Fruit fly (Drosophila melanogaster) whole organism, embryonic: ENCODE data around the gene CG9044.

Experiments
- Antp ChIP-seq: fragments of 200-800 bp; sonication (Bioruptor generic); optimal IDR thresholded peaks from 3 replicates; lab custom pipeline; 2016; ENCODE audit warnings: missing biosample characterization, missing genetic modification characterization
- Asciz ChIP-seq: fragments of 200-800 bp; sonication (Bioruptor generic); optimal IDR thresholded peaks from 2 replicates; lab custom pipeline; 2017; ENCODE audit warnings: missing biosample characterization, mild to moderate bottlenecking, missing genetic modification characterization, missing genetic modification reagents
- Atf-2 ChIP-seq: fragments of 200-800 bp; sonication (Bioruptor generic); optimal IDR thresholded peaks from 2 replicates; lab custom pipeline; 2016; ENCODE audit warnings: missing biosample characterization, missing genetic modification characterization
- Awh ChIP-seq: fragments of 200-800 bp; sonication (Bioruptor generic); IDR thresholded peaks from 2 replicates; pipeline ENCODE4, ENCODE4 v1.3.6; 2022; ENCODE audit warnings: missing biosample characterization, missing genetic modification characterization
- BEAF-32 ChIP-seq: fragments of 200-800 bp; sonication (Bioruptor generic); optimal IDR thresholded peaks from 3 replicates; lab custom pipeline; 2017; ENCODE audit warnings: missing biosample characterization, missing genetic modification characterization, mild to moderate bottlenecking, moderate library complexity, missing genetic modification reagents
- C15 ChIP-seq: fragments of 200-800 bp; sonication (Bioruptor generic); IDR thresholded peaks from 3 replicates; pipeline ENCODE4 v1.3.6; 2022; ENCODE audit warnings: missing biosample characterization, missing genetic modification characterization
- CG10979 ChIP-seq: fragments of 200-800 bp; sonication (Bioruptor generic); optimal IDR thresholded peaks from 2 replicates; lab custom pipeline; 2018; ENCODE audit warnings: missing biosample characterization, mild to moderate bottlenecking, missing genetic modification characterization, moderate library complexity
- CG11696 ChIP-seq: fragments of 200-800 bp; sonication (Bioruptor generic); IDR thresholded peaks from 2 replicates; pipeline ENCODE4 v1.3.6; 2022; ENCODE audit warnings: missing biosample characterization, missing genetic modification characterization
- CG12155 ChIP-seq: fragments of 200-800 bp; sonication (Bioruptor generic); optimal IDR thresholded peaks from 3 replicates; lab custom pipeline; 2016; ENCODE audit warnings: missing biosample characterization, missing genetic modification characterization
- CG12219 ChIP-seq: fragments of 200-800 bp; sonication (Bioruptor generic); optimal IDR thresholded peaks from 3 replicates; lab custom pipeline; 2018; ENCODE audit warnings: missing biosample characterization, mild to moderate bottlenecking, missing genetic modification characterization
- CG1529 ChIP-seq: fragments of 200-800 bp; sonication (Bioruptor generic); optimal IDR thresholded peaks from 3 replicates; lab custom pipeline; 2018; ENCODE audit warnings: missing biosample characterization, missing genetic modification characterization
- CG15479 ChIP-seq: fragments of 200-800 bp; sonication (Bioruptor generic); optimal IDR thresholded peaks from 3 replicates; lab custom pipeline; 2019; ENCODE audit warnings: missing biosample characterization, mild to moderate bottlenecking, missing genetic modification characterization, moderate library complexity
- CG1603 ChIP-seq: fragments of 200-800 bp; sonication (Bioruptor generic); optimal IDR thresholded peaks from 2 replicates; lab custom pipeline; 2019; ENCODE audit warnings: missing biosample characterization, mild to moderate bottlenecking, missing genetic modification characterization, moderate library complexity
- CG17328 ChIP-seq: fragments of 200-800 bp; sonication (Bioruptor generic); IDR thresholded peaks from 2 replicates; pipeline ENCODE4 v1.3.6; 2022; ENCODE audit warnings: missing biosample characterization, missing genetic modification characterization
- CG17829 ChIP-seq: fragments of 200-800 bp; optimal IDR thresholded peaks from 2 replicates; lab custom pipeline; 2019; ENCODE audit warnings: missing biosample characterization, mild to moderate bottlenecking, missing genetic modification characterization, moderate library complexity
- CG3163 ChIP-seq: fragments of 200-800 bp; sonication (Bioruptor generic); optimal IDR thresholded peaks from 3 replicates; lab custom pipeline; 2016; ENCODE audit warnings: missing biosample characterization, missing genetic modification characterization
- CG33213 ChIP-seq: fragments of 200-800 bp; sonication (Bioruptor generic); optimal IDR thresholded peaks from 3 replicates; lab custom pipeline; 2016; ENCODE audit warnings: missing biosample characterization, missing genetic modification characterization
- CG34422 ChIP-seq: fragments of 200-800 bp; sonication (Bioruptor generic); IDR thresholded peaks from 3 replicates; pipeline ENCODE4 v1.3.6; 2022; ENCODE audit warnings: missing biosample characterization, missing genetic modification characterization
- CG4360 ChIP-seq: fragments of 200-800 bp; sonication (Bioruptor generic); IDR thresholded peaks from 2 replicates; pipeline ENCODE4 v1.3.6; 2022; ENCODE audit warnings: missing biosample characterization, missing genetic modification characterization
- CG6689 ChIP-seq: fragments of 200-800 bp; sonication (Bioruptor generic); IDR thresholded peaks from 2 replicates; pipeline ENCODE4 v1.3.6; 2022; ENCODE audit warnings: missing biosample characterization, missing genetic modification characterization
- CG8281 ChIP-seq: fragments of 200-800 bp; sonication (Bioruptor generic); optimal IDR thresholded peaks from 2 replicates; lab custom pipeline; 2018; ENCODE audit warnings: missing biosample characterization, mild to moderate bottlenecking, missing genetic modification characterization, moderate library complexity
- CG8290 ChIP-seq, 3 experiments: fragments of 200-800 bp; sonication (Bioruptor generic); optimal IDR thresholded peaks; 2 replicates each; lab custom pipeline; 2016 to 2019; ENCODE audit warnings: missing biosample characterization in 3 of 3, missing genetic modification characterization in 3 of 3, mild to moderate bottlenecking in 2 of 3, moderate library complexity in 1 of 3
- Ets97D ChIP-seq: fragments of 200-800 bp; sonication (Bioruptor generic); optimal IDR thresholded peaks from 3 replicates; lab custom pipeline; 2016; ENCODE audit warnings: missing biosample characterization, missing genetic modification characterization
- Gug ChIP-seq: fragments of 200-800 bp; sonication (Bioruptor generic); IDR thresholded peaks from 4 replicates; pipeline ENCODE4 v1.3.6; 2022; ENCODE audit warnings: missing biosample characterization, missing genetic modification characterization
- Hr3 ChIP-seq: fragments of 200-800 bp; sonication (Bioruptor generic); optimal IDR thresholded peaks from 3 replicates; lab custom pipeline; 2016; ENCODE audit warnings: missing biosample characterization, missing genetic modification characterization
- Opbp ChIP-seq: fragments of 200-800 bp; sonication (Bioruptor generic); IDR thresholded peaks from 3 replicates; pipeline ENCODE4 v1.3.6; 2022; ENCODE audit warnings: missing biosample characterization, missing genetic modification characterization; ENCODE audit not compliant: partially characterized antibody
- Optix ChIP-seq: fragments of 200-800 bp; sonication (Bioruptor generic); IDR thresholded peaks from 3 replicates; pipeline ENCODE4 v1.3.6; 2022; ENCODE audit warnings: missing biosample characterization, missing genetic modification characterization
- Pdp1 ChIP-seq, 2 experiments: fragments of 200-800 bp; sonication (Bioruptor generic); optimal IDR thresholded peaks; 3 replicates each; lab custom pipeline; 2016; ENCODE audit warnings: missing biosample characterization in 2 of 2, missing genetic modification characterization in 2 of 2, mild to moderate bottlenecking in 1 of 2, moderate library complexity in 1 of 2
- ac ChIP-seq: fragments of 200-800 bp; sonication (Bioruptor generic); optimal IDR thresholded peaks from 3 replicates; lab custom pipeline; 2017; ENCODE audit warnings: missing biosample characterization, mild to moderate bottlenecking, missing genetic modification characterization
- bbx ChIP-seq: fragments of 200-800 bp; sonication (Bioruptor generic); IDR thresholded peaks from 2 replicates; pipeline ENCODE4 v1.3.6; 2022; ENCODE audit warnings: missing biosample characterization, missing genetic modification characterization; ENCODE audit not compliant: partially characterized antibody
- br ChIP-seq: fragments of >200 bp; optimal IDR thresholded peaks from 2 replicates; lab custom pipeline; 2017
- caup ChIP-seq: fragments of 200-800 bp; sonication (Bioruptor generic); optimal IDR thresholded peaks from 3 replicates; lab custom pipeline; 2017; ENCODE audit warnings: missing biosample characterization, mild to moderate bottlenecking, missing genetic modification characterization, moderate library complexity; ENCODE audit not compliant: severe bottlenecking
- cg ChIP-seq: fragments of 200-800 bp; sonication (Bioruptor generic); optimal IDR thresholded peaks from 3 replicates; lab custom pipeline; 2019; ENCODE audit warnings: missing biosample characterization, mild to moderate bottlenecking, missing genetic modification characterization, moderate library complexity
- chm ChIP-seq: fragments of 200-800 bp; sonication (Bioruptor generic); IDR thresholded peaks from 2 replicates; pipeline ENCODE4 v1.3.6; 2022; ENCODE audit warnings: missing biosample characterization, missing genetic modification characterization
- corto ChIP-seq: fragments of 200-800 bp; sonication (Bioruptor generic); optimal IDR thresholded peaks from 2 replicates; lab custom pipeline; 2016; ENCODE audit warnings: missing biosample characterization, mild to moderate bottlenecking, missing genetic modification characterization, moderate library complexity
- croc ChIP-seq: fragments of 200-800 bp; sonication (Bioruptor generic); conservative IDR thresholded peaks from 3 replicates; pipeline ENCODE4 v1.3.6; 2022; ENCODE audit warnings: missing biosample characterization, missing genetic modification characterization
- dpn ChIP-seq, 2 experiments: fragments of 200-800 bp; sonication (Bioruptor generic); optimal IDR thresholded peaks; 3 replicates each; lab custom pipeline; 2016; ENCODE audit warnings: missing biosample characterization in 2 of 2, missing genetic modification characterization in 2 of 2
- eve ChIP-seq, 2 experiments: fragments of >200 bp; optimal IDR thresholded peaks; 2 replicates each; lab custom pipeline; 2017; ENCODE audit warnings: missing biosample characterization in 2 of 2, missing genetic modification characterization in 2 of 2
- exex ChIP-seq: fragments of 200-800 bp; sonication (Bioruptor generic); optimal IDR thresholded peaks from 4 replicates; lab custom pipeline; 2018; ENCODE audit warnings: missing biosample characterization, mild to moderate bottlenecking, missing genetic modification characterization, moderate library complexity
- prd ChIP-seq, 3 experiments: fragments of >200 bp in 2 of 3; fragments of 200-800 bp in 1 of 3; sonication (Bioruptor generic) in 1 of 3; optimal IDR thresholded peaks in 2 of 3; IDR thresholded peaks in 1 of 3; 2 replicates in 2 of 3; 3 replicates in 1 of 3; pipeline versions ENCODE4 v1.3.6 to Lab custom; 2017 to 2022; ENCODE audit warnings: missing biosample characterization in 1 of 3, missing genetic modification characterization in 1 of 3
- slp2 ChIP-seq: fragments of 200-800 bp; sonication (Bioruptor generic); optimal IDR thresholded peaks from 2 replicates; lab custom pipeline; 2016; ENCODE audit warnings: missing biosample characterization, missing genetic modification characterization
- so ChIP-seq: fragments of 200-800 bp; sonication (Bioruptor generic); IDR thresholded peaks from 3 replicates; pipeline ENCODE4 v1.3.6; 2022; ENCODE audit warnings: missing biosample characterization, missing genetic modification characterization
- tap ChIP-seq: fragments of 200-800 bp; optimal IDR thresholded peaks from 3 replicates; lab custom pipeline; 2019; ENCODE audit warnings: missing biosample characterization, mild to moderate bottlenecking, missing genetic modification characterization, moderate library complexity
- toy ChIP-seq: fragments of 200-800 bp; sonication (Bioruptor generic); IDR thresholded peaks from 2 replicates; pipeline ENCODE4 v1.3.6; 2022; ENCODE audit warnings: missing biosample characterization, missing genetic modification characterization
- twi ChIP-seq: fragments of 200-800 bp; optimal IDR thresholded peaks from 2 replicates; lab custom pipeline; 2019; ENCODE audit warnings: missing biosample characterization, mild to moderate bottlenecking, missing genetic modification characterization, moderate library complexity
- wdn ChIP-seq: fragments of 200-800 bp; sonication (Bioruptor generic); IDR thresholded peaks from 2 replicates; pipeline ENCODE4 v1.3.6; 2022; ENCODE audit warnings: missing biosample characterization, missing genetic modification characterization
- wor ChIP-seq: fragments of 200-800 bp; sonication (Bioruptor generic); IDR thresholded peaks from 2 replicates; pipeline ENCODE4 v1.3.6; 2022; ENCODE audit warnings: missing biosample characterization, missing genetic modification characterization
- zen2 ChIP-seq: fragments of 200-800 bp; sonication (Bioruptor generic); IDR thresholded peaks from 3 replicates; pipeline ENCODE4 v1.3.6; 2022; ENCODE audit warnings: missing biosample characterization, missing genetic modification characterization; ENCODE audit not compliant: partially characterized antibody
- zfh1 ChIP-seq: fragments of 200-800 bp; sonication (Bioruptor generic); IDR thresholded peaks from 3 replicates; pipeline ENCODE4 v1.3.6; 2022; ENCODE audit warnings: missing biosample characterization, missing genetic modification characterization

The CG9044 gene

dm6 chr2L:5997609-5998229 lies 48.5 kb downstream of the CG9044 start (continued):
- no peak for TF ChIP-seq prd (optimal IDR thresholded peaks at IDR 0.05; lab: Kevin White, UChicago)
- TF ChIP-seq prd (GFP tag; IDR thresholded peaks at IDR 0.05; lab: Robert Waterston, UW), result no peak
- peak; percentile 5; the same call in 1 of the 3 replicates for TF ChIP-seq zfh1 (GFP tag; lab: Robert Waterston, UW)
- TF ChIP-seq Ets97D (GFP tag; lab: Kevin White, UChicago), result peak; percentile 97
- TF ChIP-seq CG33213 (GFP tag; lab: Kevin White, UChicago), result no peak
- peak; percentile 56; the same call in 1 of the 2 replicates for TF ChIP-seq CG4360 (GFP tag; lab: Robert Waterston, UW)
- TF ChIP-seq Hr3, result no peak
- TF ChIP-seq Asciz (GFP tag; lab: Kevin White, UChicago), result peak; percentile 79
- peak; percentile 49; the same call in 1 of the 2 replicates for TF ChIP-seq chm (GFP tag; lab: Robert Waterston, UW)
- peak; percentile 4 for TF ChIP-seq exex (tag; lab: Kevin White, UChicago)
- TF ChIP-seq croc (GFP tag; lab: Robert Waterston, UW), result no peak
- TF ChIP-seq bbx (GFP tag; lab: Robert Waterston, UW), result no peak
- peak; percentile 6 for TF ChIP-seq ac (GFP tag; lab: Kevin White, UChicago)
- TF ChIP-seq CG1529 (GFP tag; lab: Kevin White, UChicago), result peak; percentile 40
- TF ChIP-seq tap, result peak; percentile 20
- peak; percentile 10 for TF ChIP-seq CG15479 (GFP tag; lab: Kevin White, UChicago)
- TF ChIP-seq CG12155 (GFP tag; lab: Kevin White, UChicago), result no peak
- peak; percentile 11 for TF ChIP-seq CG17829
- TF ChIP-seq CG3163 (GFP tag; lab: Kevin White, UChicago), result peak; percentile 21
- TF ChIP-seq CG10979 (tag; lab: Kevin White, UChicago), result peak; percentile 37
- TF ChIP-seq corto (GFP tag; lab: Kevin White, UChicago), result no peak
- no peak for TF ChIP-seq Optix (GFP tag; lab: Robert Waterston, UW)
- TF ChIP-seq Antp (GFP tag; lab: Kevin White, UChicago), result no peak
- peak; percentile 27 for TF ChIP-seq CG6689 (GFP tag; lab: Robert Waterston, UW)
- TF ChIP-seq wdn (GFP tag; lab: Robert Waterston, UW), result no peak
- no peak for TF ChIP-seq toy (GFP tag; lab: Robert Waterston, UW)
- no peak for TF ChIP-seq eve (GFP tag; optimal IDR thresholded peaks at IDR 0.05; lab: Kevin White, UChicago)
- TF ChIP-seq zen2, result no peak
- no peak for TF ChIP-seq Pdp1 (GFP tag; optimal IDR thresholded peaks at IDR 0.05; lab: Kevin White, UChicago)
- no peak for TF ChIP-seq Opbp (GFP tag; lab: Robert Waterston, UW)
- peak; percentile 26; the same call in 1 of the 2 replicates for TF ChIP-seq CG17328
- peak; percentile 63 for TF ChIP-seq cg (GFP tag; lab: Kevin White, UChicago)
- no peak for TF ChIP-seq Atf-2 (GFP tag; lab: Kevin White, UChicago)
- peak; percentile 0 for TF ChIP-seq slp2 (GFP tag; lab: Kevin White, UChicago)
- TF ChIP-seq caup (GFP tag; lab: Kevin White, UChicago), result peak; percentile 87
- TF ChIP-seq twi (tag; lab: Kevin White, UChicago), result peak; percentile 19
- TF ChIP-seq CG11696 (GFP tag; lab: Robert Waterston, UW), result no peak
- peak; percentile 33 for TF ChIP-seq CG8281 (tag; lab: Kevin White, UChicago)
- no peak for TF ChIP-seq CG1603 (tag; lab: Kevin White, UChicago)
- TF ChIP-seq Gug (GFP tag; lab: Robert Waterston, UW), result no peak
- TF ChIP-seq so, result no peak
- TF ChIP-seq CG34422 (GFP tag; lab: Robert Waterston, UW), result no peak
- peak; percentile 73 for TF ChIP-seq CG12219 (GFP tag; lab: Kevin White, UChicago)
- no peak for TF ChIP-seq C15 (GFP tag; lab: Robert Waterston, UW)
- peak; percentile 37 for TF ChIP-seq CG8290 (GFP tag; optimal IDR thresholded peaks at IDR 0.05; lab: Kevin White, UChicago)
- TF ChIP-seq CG8290 (tag; optimal IDR thresholded peaks at IDR 0.05; lab: Kevin White, UChicago), result peak in 1 of 2 experiments; percentile 37
- TF ChIP-seq BEAF-32 (GFP tag; lab: Kevin White, UChicago), result no peak
- TF ChIP-seq dpn (GFP tag; optimal IDR thresholded peaks at IDR 0.05; lab: Kevin White, UChicago), result peak in 1 of 2 experiments; percentile 14
- TF ChIP-seq Awh, result peak; percentile 51; the same call in 1 of the 2 replicates
- no peak for TF ChIP-seq br (lab: Kevin White, UChicago)
- no peak for TF ChIP-seq wor (GFP tag; lab: Robert Waterston, UW)
